Fruit fly (Drosophila melanogaster) whole organism, embryonic: ENCODE data around the gene CG7601.

ENCODE experiments used
- CG1024 ChIP-seq: fragments of 200-800 bp; sonication (Bioruptor generic); IDR thresholded peaks from 2 replicates; pipeline ENCODE4 v1.3.6; 2022; ENCODE audit warnings: missing biosample characterization, missing genetic modification characterization
- CG10431 ChIP-seq: fragments of 200-800 bp; sonication (Bioruptor generic); optimal IDR thresholded peaks from 3 replicates; lab custom pipeline; 2018; ENCODE audit warnings: missing biosample characterization, mild to moderate bottlenecking, missing genetic modification characterization
- CG10543 ChIP-seq: fragments of 200-800 bp; sonication (Bioruptor generic); optimal IDR thresholded peaks from 3 replicates; lab custom pipeline; 2017; ENCODE audit warnings: missing biosample characterization, mild to moderate bottlenecking, missing genetic modification characterization, moderate library complexity
- CG10979 ChIP-seq: fragments of 200-800 bp; sonication (Bioruptor generic); optimal IDR thresholded peaks from 2 replicates; lab custom pipeline; 2018; ENCODE audit warnings: missing biosample characterization, mild to moderate bottlenecking, missing genetic modification characterization, moderate library complexity
- CG14014 ChIP-seq: fragments of 200-800 bp; sonication (Bioruptor generic); IDR thresholded peaks from 2 replicates; pipeline ENCODE4 v1.3.6; 2022; ENCODE audit warnings: missing biosample characterization, missing genetic modification characterization
- CG14667 ChIP-seq: fragments of 200-800 bp; sonication (Bioruptor generic); IDR thresholded peaks from 2 replicates; pipeline ENCODE4 v1.3.6; 2022; ENCODE audit warnings: missing biosample characterization, missing genetic modification characterization
- CG14860 ChIP-seq: fragments of 200-800 bp; sonication (Bioruptor generic); IDR thresholded peaks from 3 replicates; pipeline ENCODE4 v1.3.6; 2022; ENCODE audit warnings: missing biosample characterization, missing genetic modification characterization; ENCODE audit not compliant: partially characterized antibody
- CG15479 ChIP-seq: fragments of 200-800 bp; sonication (Bioruptor generic); optimal IDR thresholded peaks from 3 replicates; lab custom pipeline; 2019; ENCODE audit warnings: missing biosample characterization, mild to moderate bottlenecking, missing genetic modification characterization, moderate library complexity
- CG17385 ChIP-seq: fragments of 200-800 bp; sonication (Bioruptor generic); optimal IDR thresholded peaks from 3 replicates; lab custom pipeline; 2018; ENCODE audit warnings: missing biosample characterization, mild to moderate bottlenecking, missing genetic modification characterization
- CG17829 ChIP-seq: fragments of 200-800 bp; optimal IDR thresholded peaks from 2 replicates; lab custom pipeline; 2019; ENCODE audit warnings: missing biosample characterization, mild to moderate bottlenecking, missing genetic modification characterization, moderate library complexity
- CG18599 ChIP-seq: fragments of 200-800 bp; sonication (Bioruptor generic); optimal IDR thresholded peaks from 3 replicates; lab custom pipeline; 2017; ENCODE audit warnings: missing biosample characterization, missing genetic modification characterization, mild to moderate bottlenecking, moderate library complexity, missing genetic modification reagents
- CG2120 ChIP-seq: fragments of 200-800 bp; sonication (Bioruptor generic); optimal IDR thresholded peaks from 3 replicates; lab custom pipeline; 2016; ENCODE audit warnings: missing biosample characterization, missing genetic modification characterization
- CG2875 ChIP-seq: fragments of 200-800 bp; sonication (Bioruptor generic); optimal IDR thresholded peaks from 2 replicates; lab custom pipeline; 2017; ENCODE audit warnings: missing biosample characterization, mild to moderate bottlenecking, missing genetic modification characterization, missing genetic modification reagents
- CG30403 ChIP-seq: fragments of 200-800 bp; sonication (Bioruptor generic); optimal IDR thresholded peaks from 3 replicates; lab custom pipeline; 2016; ENCODE audit warnings: missing biosample characterization, missing genetic modification characterization
- CG31224 ChIP-seq: fragments of 200-800 bp; sonication (Bioruptor generic); IDR thresholded peaks from 2 replicates; pipeline ENCODE4 v1.3.6; 2022; ENCODE audit warnings: missing biosample characterization, missing genetic modification characterization
- CG31388 ChIP-seq: fragments of 200-800 bp; sonication (Bioruptor generic); optimal IDR thresholded peaks from 2 replicates; lab custom pipeline; 2016; ENCODE audit warnings: missing biosample characterization, missing genetic modification characterization
- CG3281 ChIP-seq: fragments of 200-800 bp; sonication (Bioruptor generic); optimal IDR thresholded peaks from 3 replicates; lab custom pipeline; 2017; ENCODE audit warnings: missing biosample characterization, mild to moderate bottlenecking, missing genetic modification characterization
- CG34376 ChIP-seq: fragments of 200-800 bp; sonication (Bioruptor generic); optimal IDR thresholded peaks from 2 replicates; lab custom pipeline; 2018; ENCODE audit warnings: missing biosample characterization, mild to moderate bottlenecking, missing genetic modification characterization
- CG3995 ChIP-seq: fragments of 200-800 bp; sonication (Bioruptor generic); optimal IDR thresholded peaks from 3 replicates; lab custom pipeline; 2016; ENCODE audit warnings: missing biosample characterization, missing genetic modification characterization
- CG4404 ChIP-seq: fragments of 200-800 bp; sonication (Bioruptor generic); IDR thresholded peaks from 2 replicates; pipeline ENCODE4 v1.3.6; 2022; ENCODE audit warnings: missing biosample characterization, missing genetic modification characterization
- CG4707 ChIP-seq: fragments of 200-800 bp; sonication (Bioruptor generic); optimal IDR thresholded peaks from 2 replicates; lab custom pipeline; 2018; ENCODE audit warnings: missing biosample characterization, mild to moderate bottlenecking, missing genetic modification characterization, moderate library complexity
- CG6683 ChIP-seq: fragments of 200-800 bp; sonication (Bioruptor generic); optimal IDR thresholded peaks from 2 replicates; lab custom pipeline; 2017; ENCODE audit warnings: missing biosample characterization, mild to moderate bottlenecking, missing genetic modification characterization, missing genetic modification reagents
- CG6689 ChIP-seq: fragments of 200-800 bp; sonication (Bioruptor generic); IDR thresholded peaks from 2 replicates; pipeline ENCODE4 v1.3.6; 2022; ENCODE audit warnings: missing biosample characterization, missing genetic modification characterization
- CG8359 ChIP-seq: fragments of 200-800 bp; sonication (Bioruptor generic); optimal IDR thresholded peaks from 2 replicates; lab custom pipeline; 2017; ENCODE audit warnings: missing biosample characterization, mild to moderate bottlenecking, missing genetic modification characterization, borderline replicate concordance
- CTCF ChIP-seq: fragments of 200-800 bp; sonication (Bioruptor generic); optimal IDR thresholded peaks from 2 replicates; lab custom pipeline; 2017; ENCODE audit warnings: missing biosample characterization, mild to moderate bottlenecking, missing genetic modification characterization, moderate library complexity
- Dbx ChIP-seq: fragments of 200-800 bp; sonication (Bioruptor generic); IDR thresholded peaks from 3 replicates; pipeline ENCODE4 v1.3.6; 2022; ENCODE audit warnings: missing biosample characterization, missing genetic modification characterization
- Eip74EF ChIP-seq, 2 experiments: fragments of 200-800 bp in 1 of 2; fragments of >200 bp in 1 of 2; sonication (Bioruptor generic) in 1 of 2; optimal IDR thresholded peaks; 2 replicates each; lab custom pipeline; 2017 to 2019; ENCODE audit warnings: missing biosample characterization in 2 of 2, missing genetic modification characterization in 2 of 2, mild to moderate bottlenecking in 1 of 2, moderate library complexity in 1 of 2
- Fer1 ChIP-seq: fragments of 200-800 bp; sonication (Bioruptor generic); optimal IDR thresholded peaks from 2 replicates; lab custom pipeline; 2017; ENCODE audit warnings: missing biosample characterization, mild to moderate bottlenecking, missing genetic modification characterization
- H2.0 ChIP-seq: fragments of 200-800 bp; sonication (Bioruptor generic); IDR thresholded peaks from 2 replicates; pipeline ENCODE4 v1.3.6; 2022; ENCODE audit warnings: missing biosample characterization, missing genetic modification characterization
- Hey ChIP-seq: fragments of 200-800 bp; sonication (Bioruptor generic); optimal IDR thresholded peaks from 3 replicates; lab custom pipeline; 2018; ENCODE audit warnings: missing biosample characterization, mild to moderate bottlenecking, missing genetic modification characterization
- HmgZ ChIP-seq: fragments of 200-800 bp; sonication (Bioruptor generic); optimal IDR thresholded peaks from 2 replicates; lab custom pipeline; 2018; ENCODE audit warnings: missing biosample characterization, mild to moderate bottlenecking, missing genetic modification characterization
- Hmr ChIP-seq: fragments of 200-800 bp; sonication (Bioruptor generic); optimal IDR thresholded peaks from 3 replicates; lab custom pipeline; 2017; ENCODE audit warnings: mild to moderate bottlenecking, missing biosample characterization, missing genetic modification reagents, missing genetic modification characterization
- Hr51 ChIP-seq, 2 experiments: fragments of 200-800 bp; sonication (Bioruptor generic); optimal IDR thresholded peaks; 2 replicates in 1 of 2; 3 replicates in 1 of 2; lab custom pipeline; 2016 to 2018; ENCODE audit warnings: missing biosample characterization in 2 of 2, missing genetic modification characterization in 2 of 2, mild to moderate bottlenecking in 1 of 2, moderate library complexity in 1 of 2
- Oli ChIP-seq: fragments of 200-800 bp; sonication (Bioruptor generic); optimal IDR thresholded peaks from 2 replicates; lab custom pipeline; 2018; ENCODE audit warnings: missing biosample characterization, mild to moderate bottlenecking, missing genetic modification characterization, moderate library complexity
- Rx ChIP-seq: fragments of 200-800 bp; sonication (Bioruptor generic); IDR thresholded peaks from 2 replicates; pipeline ENCODE4 v1.3.6; 2022; ENCODE audit warnings: missing biosample characterization, missing genetic modification characterization
- Sry-β ChIP-seq: fragments of 200-800 bp; sonication (Bioruptor generic); optimal IDR thresholded peaks from 2 replicates; lab custom pipeline; 2018; ENCODE audit warnings: missing biosample characterization, mild to moderate bottlenecking, missing genetic modification characterization, moderate library complexity
- Tbp ChIP-seq: fragments of >200 bp; optimal IDR thresholded peaks from 2 replicates; lab custom pipeline; 2018; ENCODE audit warnings: missing biosample characterization, missing genetic modification characterization
- Trl ChIP-seq, 3 experiments: fragments of >200 bp in 2 of 3; fragments of 200-800 bp in 1 of 3; sonication (Bioruptor generic) in 1 of 3; optimal IDR thresholded peaks; 2 replicates in 1 of 3; 3 replicates in 2 of 3; lab custom pipeline; 2016 to 2017; ENCODE audit warnings: missing biosample characterization in 1 of 3, missing genetic modification characterization in 1 of 3
- ac ChIP-seq: fragments of 200-800 bp; sonication (Bioruptor generic); optimal IDR thresholded peaks from 3 replicates; lab custom pipeline; 2017; ENCODE audit warnings: missing biosample characterization, mild to moderate bottlenecking, missing genetic modification characterization
- az2 ChIP-seq: fragments of 200-800 bp; sonication (Bioruptor generic); optimal IDR thresholded peaks from 3 replicates; lab custom pipeline; 2016; ENCODE audit warnings: missing biosample characterization, missing genetic modification characterization
- jing ChIP-seq: fragments of 200-800 bp; sonication (Bioruptor generic); optimal IDR thresholded peaks from 2 replicates; lab custom pipeline; 2018; ENCODE audit warnings: missing biosample characterization, mild to moderate bottlenecking, missing genetic modification characterization
- maf-S ChIP-seq: fragments of 200-800 bp; sonication (Bioruptor generic); optimal IDR thresholded peaks from 2 replicates; lab custom pipeline; 2016; ENCODE audit warnings: missing biosample characterization, missing genetic modification characterization
- phol ChIP-seq: fragments of 200-800 bp; sonication (Bioruptor generic); optimal IDR thresholded peaks from 3 replicates; lab custom pipeline; 2018; ENCODE audit warnings: missing biosample characterization, mild to moderate bottlenecking, missing genetic modification characterization, moderate library complexity
- seq ChIP-seq: fragments of 200-800 bp; sonication (Bioruptor generic); IDR thresholded peaks from 2 replicates; pipeline ENCODE4 v1.3.6; 2022; ENCODE audit warnings: missing biosample characterization, missing genetic modification characterization
- slp2 ChIP-seq: fragments of 200-800 bp; sonication (Bioruptor generic); optimal IDR thresholded peaks from 2 replicates; lab custom pipeline; 2016; ENCODE audit warnings: missing biosample characterization, missing genetic modification characterization
- ssp ChIP-seq: fragments of 200-800 bp; sonication (Bioruptor generic); IDR thresholded peaks from 2 replicates; pipeline ENCODE4 v1.3.6; 2022; ENCODE audit warnings: missing biosample characterization, missing genetic modification characterization
- tx ChIP-seq: fragments of 200-800 bp; sonication (Bioruptor generic); optimal IDR thresholded peaks from 2 replicates; lab custom pipeline; 2016; ENCODE audit warnings: missing biosample characterization, missing genetic modification characterization
- unc-4 ChIP-seq: fragments of 200-800 bp; sonication (Bioruptor generic); IDR thresholded peaks from 2 replicates; pipeline ENCODE4 v1.3.6; 2022; ENCODE audit warnings: missing biosample characterization, missing genetic modification characterization; ENCODE audit not compliant: partially characterized antibody
- zen ChIP-seq: fragments of 200-800 bp; sonication (Bioruptor generic); optimal IDR thresholded peaks from 3 replicates; lab custom pipeline; 2018; ENCODE audit warnings: missing biosample characterization, mild to moderate bottlenecking, missing genetic modification characterization, moderate library complexity
- zf30C ChIP-seq: fragments of 200-800 bp; sonication (Bioruptor generic); optimal IDR thresholded peaks from 3 replicates; lab custom pipeline; 2018; ENCODE audit warnings: missing biosample characterization, mild to moderate bottlenecking, missing genetic modification characterization

Gene CG7601

DNA sequence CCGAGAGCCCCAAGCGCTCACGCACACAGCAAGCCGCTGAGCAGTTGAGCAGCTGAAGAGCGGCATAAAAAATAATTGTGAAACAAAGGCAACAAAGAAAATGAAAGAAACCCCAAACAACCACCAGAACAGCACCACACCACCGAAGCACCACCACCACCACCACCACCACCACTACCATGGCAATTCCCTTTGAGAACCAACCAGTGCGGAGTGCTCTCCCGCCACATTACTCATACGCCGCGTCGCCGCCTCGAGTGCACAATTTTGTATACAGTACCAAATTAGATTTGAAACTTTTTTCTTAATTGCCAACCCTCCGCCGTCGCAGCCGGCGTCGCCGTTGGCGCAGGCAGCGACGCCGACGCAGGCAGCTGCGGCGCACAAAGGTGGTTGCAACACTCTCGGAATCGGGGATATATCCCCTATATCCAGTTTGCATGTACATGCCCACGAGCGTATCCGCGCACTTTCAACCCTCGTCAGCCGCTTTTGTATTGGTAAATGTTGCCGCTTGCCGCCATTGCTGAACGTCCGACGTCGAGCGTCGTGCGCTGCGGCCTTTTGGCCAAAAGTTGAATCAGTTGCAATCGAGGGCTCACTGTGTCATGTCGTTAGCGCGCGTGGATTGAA lies 44.4 kb downstream of the CG7601 start, which contains the start of gene dmrt99B (continued):
- TF ChIP-seq CTCF (no peak), zen (tag; lab: Kevin White, UChicago) (no peak), Rx (GFP tag; lab: Robert Waterston, UW) (no peak), ssp (no peak), zf30C (GFP tag; lab: Kevin White, UChicago) (no peak), CG31388 (GFP tag; lab: Kevin White, UChicago) (no peak), CG4404 (GFP tag; lab: Robert Waterston, UW) (no peak), CG18599 (GFP tag; lab: Kevin White, UChicago) (no peak), CG31224 (GFP tag; lab: Robert Waterston, UW) (no peak), tx (GFP tag; lab: Kevin White, UChicago) (no peak), CG14014 (GFP tag; lab: Robert Waterston, UW) (no peak), CG6683 (no peak), Eip74EF (GFP tag; optimal IDR thresholded peaks at IDR 0.05; lab: Kevin White, UChicago) (no peak), CG34376 (GFP tag; lab: Kevin White, UChicago) (no peak), unc-4 (GFP tag; lab: Robert Waterston, UW) (no peak), Hr51 (GFP tag; optimal IDR thresholded peaks at IDR 0.05; lab: Kevin White, UChicago) (no peak), Fer1 (GFP tag; lab: Kevin White, UChicago) (no peak), CG2875 (no peak), Dbx (GFP tag; lab: Robert Waterston, UW) (no peak), CG10543 (no peak), CG6689 (GFP tag; lab: Robert Waterston, UW) (no peak), CG4707 (GFP tag; lab: Kevin White, UChicago) (no peak), phol (tag; lab: Kevin White, UChicago) (no peak), H2.0 (GFP tag; lab: Robert Waterston, UW) (no peak), CG8359 (GFP tag; lab: Kevin White, UChicago) (no peak), az2 (GFP tag; lab: Kevin White, UChicago) (no peak), Sry-β (GFP tag; lab: Kevin White, UChicago) (no peak), CG15479 (GFP tag; lab: Kevin White, UChicago) (peak; percentile 10), CG14860 (GFP tag; lab: Robert Waterston, UW) (no peak), Oli (tag; lab: Kevin White, UChicago) (no peak), CG3281 (GFP tag; lab: Kevin White, UChicago) (no peak), seq (GFP tag; lab: Robert Waterston, UW) (peak; percentile 84; the same call in 1 of the 2 replicates), CG30403 (GFP tag; lab: Kevin White, UChicago) (no peak), CG1024 (GFP tag; lab: Robert Waterston, UW) (no peak), jing (GFP tag; lab: Kevin White, UChicago) (no peak), CG3995 (GFP tag; lab: Kevin White, UChicago) (no peak), HmgZ (tag; lab: Kevin White, UChicago) (no peak), CG17829 (no peak), maf-S (GFP tag; lab: Kevin White, UChicago) (no peak), Trl (optimal IDR thresholded peaks at IDR 0.05; lab: Kevin White, UChicago) (peak in 1 of 2 experiments; percentile 24), Trl (GFP tag; optimal IDR thresholded peaks at IDR 0.05; lab: Kevin White, UChicago) (no peak), CG10431 (no peak), ac (GFP tag; lab: Kevin White, UChicago) (no peak), Hey (tag; lab: Kevin White, UChicago) (no peak), CG14667 (no peak), CG2120 (no peak), Hmr (GFP tag; lab: Kevin White, UChicago) (no peak), CG17385 (GFP tag; lab: Kevin White, UChicago) (no peak), slp2 (GFP tag; lab: Kevin White, UChicago) (no peak), Tbp (GFP tag; lab: Kevin White, UChicago) (no peak), CG10979 (tag; lab: Kevin White, UChicago) (no peak)
